Worm (Caenorhabditis elegans): ENCODE data around the gene ttr-34.

Gene ttr-34

ce11 chrX:13164301-13164700 is 24.7 kb downstream of the ttr-34 start (continued):
- no peak for TF ChIP-seq ceh-88 (GFP tag; IDR thresholded peaks at IDR 0.05)
- no peak for TF ChIP-seq fkh-10 (GFP tag; optimal IDR thresholded peaks at IDR 0.05)
- peak; percentile 41 for TF ChIP-seq nhr-90 (tag; optimal IDR thresholded peaks at IDR 0.05; ENCODE audit: poor library complexity)
- no peak for TF ChIP-seq jun-1 (tag; optimal IDR thresholded peaks at IDR 0.05)
- TF ChIP-seq C16A3.4 (tag; optimal IDR thresholded peaks at IDR 0.05) = no peak
- no peak for TF ChIP-seq zip-4 (GFP tag; optimal IDR thresholded peaks at IDR 0.05)
- TF ChIP-seq vab-15 (tag; optimal IDR thresholded peaks at IDR 0.05) = no peak
- no peak for TF ChIP-seq nhr-12 (tag; optimal IDR thresholded peaks at IDR 0.05)

- TF ChIP-seq zag-1 (tag; optimal IDR thresholded peaks at IDR 0.05) (no peak), lin-13 (GFP tag; optimal IDR thresholded peaks at IDR 0.05) (no peak), nhr-71 (tag; optimal IDR thresholded peaks at IDR 0.05) (peak; percentile 53), snpc-4 (tag; optimal IDR thresholded peaks at IDR 0.05) (no peak), ets-5 (GFP tag; IDR thresholded peaks at IDR 0.05) (no peak), pqm-1 (tag; optimal IDR thresholded peaks at IDR 0.05) (peak; percentile 90), fkh-8 (tag; optimal IDR thresholded peaks at IDR 0.05) (no peak), lin-35 (GFP tag; optimal IDR thresholded peaks at IDR 0.05) (peak in 1 of 2 experiments; percentile 46), nhr-20 (tag; optimal IDR thresholded peaks at IDR 0.05) (peak; percentile 63), grh-1 (GFP tag; IDR thresholded peaks at IDR 0.05) (no peak), egl-13 (tag; optimal IDR thresholded peaks at IDR 0.05) (no peak), nhr-19 (GFP tag; conservative IDR thresholded peaks at IDR 0.05) (peak; percentile 28; the same call in 1 of the 2 replicates), nhr-76 (tag; optimal IDR thresholded peaks at IDR 0.05) (no peak), fkh-4 (tag; optimal IDR thresholded peaks at IDR 0.05; ENCODE audit: borderline replicate concordance) (no peak), nhr-11 (tag; optimal IDR thresholded peaks at IDR 0.05) (no peak), ceh-63 (GFP tag; optimal IDR thresholded peaks at IDR 0.05) (no peak), zip-4 (GFP tag; optimal IDR thresholded peaks at IDR 0.05) (no peak), jun-1 (tag; optimal IDR thresholded peaks at IDR 0.05) (peak; percentile 80), hlh-17 (GFP tag; optimal IDR thresholded peaks at IDR 0.05; ENCODE audit: borderline replicate concordance) (no peak), aha-1 (tag; optimal IDR thresholded peaks at IDR 0.05) (no peak), unc-130 (tag; optimal IDR thresholded peaks at IDR 0.05) (no peak), nhr-85 (tag) (no peak), Y116A8C.19 (tag; optimal IDR thresholded peaks at IDR 0.05; ENCODE audit: borderline replicate concordance) (no peak), lin-14 (GFP tag; optimal IDR thresholded peaks at IDR 0.05) (peak; percentile 72), nhr-28 (tag; optimal IDR thresholded peaks at IDR 0.05) (no peak), rnt-1 (tag; optimal IDR thresholded peaks at IDR 0.05) (no peak), pag-3 (tag; optimal IDR thresholded peaks at IDR 0.05; ENCODE audit: borderline replicate concordance, insufficient read depth) (no peak), lin-39 (tag; optimal IDR thresholded peaks at IDR 0.05) (no peak), alr-1 (tag; optimal IDR thresholded peaks at IDR 0.05; ENCODE audit: borderline replicate concordance) (no peak), ceh-8 (GFP tag; optimal IDR thresholded peaks at IDR 0.05) (no peak), nhr-77 (tag; optimal IDR thresholded peaks at IDR 0.05) (no peak), lsy-2 (tag; optimal IDR thresholded peaks at IDR 0.05) (peak in 1 of 2 experiments; percentile 50), nhr-237 (tag; optimal IDR thresholded peaks at IDR 0.05) (no peak), ceh-82 (tag; optimal IDR thresholded peaks at IDR 0.05) (no peak), sup-37 (GFP tag; optimal IDR thresholded peaks at IDR 0.05) (no peak), xbp-1 (tag; optimal IDR thresholded peaks at IDR 0.05) (no peak), snu-23 (GFP tag; optimal IDR thresholded peaks at IDR 0.05) (peak; percentile 2), ama-1 (optimal IDR thresholded peaks at IDR 0.05) (no peak), mep-1 (tag; optimal IDR thresholded peaks at IDR 0.05) (peak; percentile 15), dsc-1 (tag; optimal IDR thresholded peaks at IDR 0.05) (no peak), sptf-1 (tag; optimal IDR thresholded peaks at IDR 0.05) (no peak), tlp-1 (tag; optimal IDR thresholded peaks at IDR 0.05) (peak; percentile 68), aly-2 (tag; optimal IDR thresholded peaks at IDR 0.05) (no peak), ceh-90 (tag; optimal IDR thresholded peaks at IDR 0.05) (no peak), elt-3 (tag; optimal IDR thresholded peaks at IDR 0.05) (peak in 5 of 6 experiments; percentile 64 to 93 (median 91)), unc-62 (GFP tag; optimal IDR thresholded peaks at IDR 0.05) (no peak)
Observed at ce11 chrX:13165686-13166085, 26.1 kb downstream of the ttr-34 start.
